Worm (Caenorhabditis elegans) whole organism, L4/young adult: Measurements from ENCODE around the gene Y43C5B.2.
"Not testable (repeated sequence)": the region's sequence is repeated elsewhere in the genome, so short reads cannot be mapped to it uniquely, and the experiment has no call there.

Source experiments
- W03F9.2 ChIP-seq: fragments of 150-350 bp; optimal IDR thresholded peaks from 2 replicates; lab custom pipeline; 2014; ENCODE audit warnings: missing biosample characterization, missing genetic modification characterization
- dao-5 ChIP-seq: sonication (generic microtip); optimal IDR thresholded peaks from 2 replicates; lab custom pipeline; 2016; ENCODE audit warnings: missing genotype, missing genetic modification characterization, moderate library complexity, missing compliant biosample characterization
- him-1 ChIP-seq: sonication (generic microtip); optimal IDR thresholded peaks from 2 replicates; lab custom pipeline; 2016; ENCODE audit warnings: missing genotype, missing genetic modification reagents, missing genetic modification characterization, missing compliant biosample characterization

The Y43C5B.2 gene

ce11 chrIV:10337286-10337685 is 14.9 kb downstream of the Y43C5B.2 start:
- TF ChIP-seq W03F9.2 (tag; lab: Kevin White, UChicago): no peak
- no peak for TF ChIP-seq dao-5 (tag; lab: Kevin White, UChicago)
- TF ChIP-seq him-1 (tag; lab: Kevin White, UChicago): no peak

ce11 chrIV:10331882-10332281 is 20.3 kb downstream of the Y43C5B.2 start:
- no peak for TF ChIP-seq W03F9.2 (tag; lab: Kevin White, UChicago)
- TF ChIP-seq him-1 (tag; lab: Kevin White, UChicago): no peak
- no peak for TF ChIP-seq dao-5 (tag; lab: Kevin White, UChicago)

- TF ChIP-seq W03F9.2 (tag; lab: Kevin White, UChicago) (no peak), him-1 (tag; lab: Kevin White, UChicago) (no peak), dao-5 (tag; lab: Kevin White, UChicago) (no peak)
Observed at ce11 chrIV:10330962-10331361, 21.2 kb downstream of the Y43C5B.2 start.

ce11 chrIV:10322650-10323049 is 29.5 kb downstream of the Y43C5B.2 start, which contains the start of gene R09E10.1:
R09E10.1 (minus strand) TSS chrIV:10322750.
- not testable (repeated sequence) for TF ChIP-seq dao-5, him-1, W03F9.2 (tag; lab: Kevin White, UChicago)

ce11 chrIV:10318199-10318598 is 33.9 kb downstream of the Y43C5B.2 start, which contains the start of gene R09E10.2:
R09E10.2 (minus strand) TSS chrIV:10318299.
- TF ChIP-seq W03F9.2 (tag; lab: Kevin White, UChicago) (no peak), him-1 (tag; lab: Kevin White, UChicago) (no peak), dao-5 (tag; lab: Kevin White, UChicago) (no peak)

ce11 chrIV:10313565-10313964 is 38.6 kb downstream of the Y43C5B.2 start, which contains the start of gene acs-18:
acs-18 (minus strand) TSS chrIV:10313665.
- TF ChIP-seq dao-5 (tag; lab: Kevin White, UChicago) (no peak), W03F9.2 (tag; lab: Kevin White, UChicago) (no peak), him-1 (tag; lab: Kevin White, UChicago) (no peak)

- TF ChIP-seq dao-5 (tag; lab: Kevin White, UChicago): no peak
- no peak for TF ChIP-seq him-1 (tag; lab: Kevin White, UChicago)
- no peak for TF ChIP-seq W03F9.2 (tag; lab: Kevin White, UChicago)
Observed at ce11 chrIV:10311115-10311514, 41.0 kb downstream of the Y43C5B.2 start.

ce11 chrIV:10310329-10310728 is 41.8 kb downstream of the Y43C5B.2 start, which contains the start of gene R09E10.8:
R09E10.8 (minus strand) TSS chrIV:10310429.
- no peak for TF ChIP-seq dao-5 (tag; lab: Kevin White, UChicago)
- no peak for TF ChIP-seq him-1 (tag; lab: Kevin White, UChicago)
- no peak for TF ChIP-seq W03F9.2 (tag; lab: Kevin White, UChicago)

ce11 chrIV:10304383-10304782 is 47.8 kb downstream of the Y43C5B.2 start:
- TF ChIP-seq W03F9.2 (tag; lab: Kevin White, UChicago): no peak
- TF ChIP-seq dao-5 (tag; lab: Kevin White, UChicago): no peak
- no peak for TF ChIP-seq him-1 (tag; lab: Kevin White, UChicago)

ce11 chrIV:10302203-10302602 is 49.9 kb downstream of the Y43C5B.2 start, which contains the start of gene R09E10.5:
R09E10.5 (minus strand) TSS chrIV:10302303.
- TF ChIP-seq him-1 (tag; lab: Kevin White, UChicago) (no peak), W03F9.2 (tag; lab: Kevin White, UChicago) (no peak), dao-5 (tag; lab: Kevin White, UChicago) (no peak)
